Fruit fly (Drosophila melanogaster): ENCODE results near the gene CG13005.

Gene CG13005

dm6 chrX:16781055-16781454 is 22.4 kb upstream of the CG13005 start (continued):
- TF ChIP-seq Drgx (GFP tag; IDR thresholded peaks at IDR 0.05), result 0 out of 2 replicates have a peak, but pooled peaks have one; percentile 25
- peak; percentile 68 for TF ChIP-seq sens (GFP tag)
- TF ChIP-seq Dp (GFP tag; optimal IDR thresholded peaks at IDR 0.05), result no peak
- TF ChIP-seq gfzf (GFP tag; optimal IDR thresholded peaks at IDR 0.05), result no peak
- peak; percentile 16 for TF ChIP-seq scrt (GFP tag; optimal IDR thresholded peaks at IDR 0.05)
- TF ChIP-seq Ets97D (GFP tag; optimal IDR thresholded peaks at IDR 0.05), result no peak
- no peak for TF ChIP-seq hth (optimal IDR thresholded peaks at IDR 0.05)
- no peak for TF ChIP-seq slp2 (GFP tag; optimal IDR thresholded peaks at IDR 0.05)
- TF ChIP-seq dan (GFP tag; IDR thresholded peaks at IDR 0.05), result no peak
- no peak for TF ChIP-seq lbe (GFP tag; optimal IDR thresholded peaks at IDR 0.05)
- peak; percentile 50 for TF ChIP-seq CG3847 (GFP tag; IDR thresholded peaks at IDR 0.05)
- TF ChIP-seq CG9797 (GFP tag; optimal IDR thresholded peaks at IDR 0.05), result no peak
- no peak for TF ChIP-seq Doc2 (GFP tag; IDR thresholded peaks at IDR 0.05)
- no peak for TF ChIP-seq CG3726 (GFP tag; IDR thresholded peaks at IDR 0.05)
- peak; percentile 3 for TF ChIP-seq CG17359 (tag; optimal IDR thresholded peaks at IDR 0.05)
- peak; percentile 51 for TF ChIP-seq CG15269 (tag; optimal IDR thresholded peaks at IDR 0.05)
- no peak for TF ChIP-seq Xbp1 (GFP tag; optimal IDR thresholded peaks at IDR 0.05)
- no peak for TF ChIP-seq vvl (GFP tag; IDR thresholded peaks at IDR 0.05)
- TF ChIP-seq trem (tag; optimal IDR thresholded peaks at IDR 0.05), result no peak
- no peak for TF ChIP-seq odd (GFP tag; optimal IDR thresholded peaks at IDR 0.05)
- no peak for TF ChIP-seq Hand (GFP tag; optimal IDR thresholded peaks at IDR 0.05)
- TF ChIP-seq CG17361 (GFP tag; IDR thresholded peaks at IDR 0.05), result 0 out of 3 replicates have a peak, but pooled peaks have one; percentile 18
- TF ChIP-seq emc (GFP tag; optimal IDR thresholded peaks at IDR 0.05), result no peak
- peak; percentile 81 for TF ChIP-seq CG9609 (GFP tag; optimal IDR thresholded peaks at IDR 0.05)
- no peak for TF ChIP-seq CG1647 (GFP tag; optimal IDR thresholded peaks at IDR 0.05)
- TF ChIP-seq CG12942 (GFP tag; optimal IDR thresholded peaks at IDR 0.05), result no peak
- TF ChIP-seq nau (GFP tag; optimal IDR thresholded peaks at IDR 0.05), result no peak
- no peak for TF ChIP-seq CG34376 (GFP tag; optimal IDR thresholded peaks at IDR 0.05)
- TF ChIP-seq CG5953 (GFP tag; IDR thresholded peaks at IDR 0.05), result no peak
- no peak for TF ChIP-seq en (GFP tag; optimal IDR thresholded peaks at IDR 0.05)
- TF ChIP-seq lab (GFP tag; optimal IDR thresholded peaks at IDR 0.05), result peak; percentile 58
- no peak for TF ChIP-seq Oaz (GFP tag; IDR thresholded peaks at IDR 0.05)
- TF ChIP-seq cato (GFP tag; optimal IDR thresholded peaks at IDR 0.05; ENCODE audit: borderline replicate concordance), result no peak
- TF ChIP-seq ftz-f1 (GFP tag; optimal IDR thresholded peaks at IDR 0.05), result no peak
- TF ChIP-seq aop (GFP tag; IDR thresholded peaks at IDR 0.05), result no peak
- no peak for TF ChIP-seq zf30C (GFP tag; optimal IDR thresholded peaks at IDR 0.05)
- TF ChIP-seq hb (GFP tag; IDR thresholded peaks at IDR 0.05; ENCODE audit: partially characterized antibody), result no peak
- no peak for TF ChIP-seq wor (GFP tag; IDR thresholded peaks at IDR 0.05)
- no peak for TF ChIP-seq CG8478 (optimal IDR thresholded peaks at IDR 0.05)
- no peak for TF ChIP-seq CG3407 (GFP tag; optimal IDR thresholded peaks at IDR 0.05)
- no peak for TF ChIP-seq Chrac-16 (GFP tag; optimal IDR thresholded peaks at IDR 0.05)
- TF ChIP-seq Atf3 (GFP tag; optimal IDR thresholded peaks at IDR 0.05), result no peak
- TF ChIP-seq Sox100B (GFP tag; optimal IDR thresholded peaks at IDR 0.05), result no peak
- peak; percentile 9 for TF ChIP-seq ind (GFP tag; optimal IDR thresholded peaks at IDR 0.05)
- TF ChIP-seq Ada2b (GFP tag; IDR thresholded peaks at IDR 0.05), result no peak; the same call in 1 of the 2 replicates
- no peak for TF ChIP-seq H2.0 (GFP tag; IDR thresholded peaks at IDR 0.05)
- TF ChIP-seq CG4707 (GFP tag; optimal IDR thresholded peaks at IDR 0.05), result no peak
- no peak for TF ChIP-seq TFAM (GFP tag; optimal IDR thresholded peaks at IDR 0.05)
- no peak for TF ChIP-seq CG17829 (tag; optimal IDR thresholded peaks at IDR 0.05)
- no peak for TF ChIP-seq CG30020 (tag; optimal IDR thresholded peaks at IDR 0.05)
- peak; percentile 25 for TF ChIP-seq dmrt99B (tag; optimal IDR thresholded peaks at IDR 0.05)
- TF ChIP-seq mirr (GFP tag; optimal IDR thresholded peaks at IDR 0.05), result no peak
- no peak for TF ChIP-seq CG8388 (GFP tag; optimal IDR thresholded peaks at IDR 0.05)

All from whole organism, embryonic.